Comparison of ENCODE assay signal across 4 fruit fly cellular contexts in the genomic region with DNA sequence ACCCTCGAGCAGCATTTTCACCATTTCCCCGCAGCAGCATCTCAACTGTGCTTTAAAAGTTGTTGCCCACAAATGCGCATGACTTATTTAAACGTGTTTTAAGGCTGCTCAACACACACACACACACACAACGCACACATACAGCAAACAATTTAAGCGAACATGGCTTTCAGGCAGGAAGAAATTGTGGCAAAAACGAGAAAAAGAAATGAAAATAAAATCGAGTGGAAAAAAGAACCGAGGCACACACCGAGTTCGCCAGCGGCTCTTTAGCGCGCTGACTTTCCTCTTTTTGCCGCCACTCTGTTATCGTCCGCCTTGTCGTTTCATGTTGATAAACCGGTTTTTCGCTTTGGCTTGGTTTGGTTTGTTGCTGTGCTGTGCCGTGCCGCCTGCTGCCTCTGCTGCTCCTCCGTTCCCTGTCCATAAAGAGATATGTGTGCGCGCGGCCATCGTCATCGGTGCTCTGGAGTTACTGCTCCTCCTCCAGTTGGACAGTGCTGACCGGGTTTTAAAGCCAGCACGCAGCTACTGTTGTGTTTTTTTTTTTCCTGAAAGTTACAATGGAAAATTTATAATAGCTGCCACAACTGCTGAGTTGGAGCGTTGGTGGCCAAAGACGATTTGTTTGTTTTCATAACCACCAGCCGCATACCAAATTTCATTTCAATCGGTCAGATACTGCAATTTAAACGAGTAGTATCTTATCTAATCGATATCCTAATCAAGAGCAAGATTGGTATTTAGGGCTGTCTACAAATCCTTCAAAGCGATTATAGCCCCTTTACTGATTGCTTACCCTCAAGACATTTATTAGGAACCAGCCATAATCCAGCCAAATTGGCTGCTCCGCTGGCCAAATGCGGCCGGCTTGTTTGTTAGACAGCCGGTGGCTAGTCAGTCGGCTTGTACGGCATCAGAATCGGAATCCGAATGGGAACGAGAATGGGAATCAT.
TF ChIP-seq lines count a peak whose summit lies in the region.

No protein-coding gene starts in this region.

TF ChIP-seq in whole organism, embryonic, 481 proteins besides CTCF, POLR2A, EP300 and RAD21 (continued from another document and continues in another):
- TF ChIP-seq CG3281 (GFP tag; optimal IDR thresholded peaks at IDR 0.05; lab: Kevin White, UChicago) (peak; percentile 16), onecut (GFP tag; IDR thresholded peaks at IDR 0.05; lab: Robert Waterston, UW) (0 out of 2 replicates have a peak, but pooled peaks have one; percentile 4), CG9215 (GFP tag; IDR thresholded peaks at IDR 0.05; lab: Robert Waterston, UW) (no peak), insv (GFP tag; optimal IDR thresholded peaks at IDR 0.05; lab: Kevin White, UChicago) (peak in 1 of 2 experiments; percentile 43), CG1233 (GFP tag; optimal IDR thresholded peaks at IDR 0.05; lab: Kevin White, UChicago) (peak; percentile 23), grn (GFP tag; optimal IDR thresholded peaks at IDR 0.05; lab: Kevin White, UChicago) (peak; percentile 88), grau (tag; optimal IDR thresholded peaks at IDR 0.05; lab: Kevin White, UChicago) (peak; percentile 5), CG34376 (GFP tag; optimal IDR thresholded peaks at IDR 0.05; lab: Kevin White, UChicago) (peak; percentile 34), B-H2 (GFP tag; optimal IDR thresholded peaks at IDR 0.05; lab: Kevin White, UChicago) (peak; percentile 6), Meics (GFP tag; optimal IDR thresholded peaks at IDR 0.05; lab: Kevin White, UChicago) (peak; percentile 5), dm (GFP tag; optimal IDR thresholded peaks at IDR 0.05; lab: Kevin White, UChicago) (no peak), pho (GFP tag; optimal IDR thresholded peaks at IDR 0.05; lab: Kevin White, UChicago) (peak; percentile 18), her (GFP tag; optimal IDR thresholded peaks at IDR 0.05; lab: Kevin White, UChicago) (no peak), Awh (GFP tag; IDR thresholded peaks at IDR 0.05; lab: Robert Waterston, UW) (0 out of 2 replicates have a peak, but pooled peaks have one; percentile 26), dpn (GFP tag; optimal IDR thresholded peaks at IDR 0.05; lab: Kevin White, UChicago) (peak in 1 of 2 experiments; percentile 12), CG3995 (GFP tag; optimal IDR thresholded peaks at IDR 0.05; lab: Kevin White, UChicago) (no peak), CG15514 (GFP tag; optimal IDR thresholded peaks at IDR 0.05; lab: Kevin White, UChicago) (peak; percentile 31), Deaf1 (tag; optimal IDR thresholded peaks at IDR 0.05; lab: Kevin White, UChicago) (peak; percentile 43), CG6254 (GFP tag; optimal IDR thresholded peaks at IDR 0.05; lab: Kevin White, UChicago) (no peak), Sry-β (GFP tag; optimal IDR thresholded peaks at IDR 0.05; lab: Kevin White, UChicago) (peak; percentile 91), ci (GFP tag; IDR thresholded peaks at IDR 0.05; lab: Robert Waterston, UW) (0 out of 3 replicates have a peak, but pooled peaks have one; percentile 16), CG2712 (tag; optimal IDR thresholded peaks at IDR 0.05; lab: Kevin White, UChicago) (peak; percentile 18), CG12155 (GFP tag; optimal IDR thresholded peaks at IDR 0.05; lab: Kevin White, UChicago) (peak; percentile 7), exex (tag; optimal IDR thresholded peaks at IDR 0.05; lab: Kevin White, UChicago) (peak; percentile 70), so (GFP tag; IDR thresholded peaks at IDR 0.05; lab: Robert Waterston, UW) (0 out of 3 replicates have a peak, but pooled peaks have one; percentile 7), Adf1 (GFP tag; IDR thresholded peaks at IDR 0.05; lab: Robert Waterston, UW) (peak; percentile 53), ewg (GFP tag; optimal IDR thresholded peaks at IDR 0.05; lab: Kevin White, UChicago) (peak; percentile 78), CG6272 (GFP tag; IDR thresholded peaks at IDR 0.05; lab: Robert Waterston, UW) (no peak), nerfin-1 (tag; optimal IDR thresholded peaks at IDR 0.05; lab: Kevin White, UChicago) (no peak)

TF ChIP-seq in whole organism, prepupa, 60 proteins besides CTCF, POLR2A, EP300 and RAD21 (continued from another document):
- TF ChIP-seq CG6854 (GFP tag; optimal IDR thresholded peaks at IDR 0.05; lab: Kevin White, UChicago) (no peak), Eip93F (GFP tag; optimal IDR thresholded peaks at IDR 0.05; lab: Kevin White, UChicago) (peak; percentile 18), CG8119 (GFP tag; IDR thresholded peaks at IDR 0.05; lab: Robert Waterston, UW) (peak; percentile 40; the same call in 2 of the 3 replicates), CG11762 (GFP tag; optimal IDR thresholded peaks at IDR 0.05; lab: Kevin White, UChicago; ENCODE audit: insufficient read depth) (no peak), cyc (GFP tag; optimal IDR thresholded peaks at IDR 0.05; lab: Kevin White, UChicago) (peak; percentile 4), vri (GFP tag; optimal IDR thresholded peaks at IDR 0.05; lab: Kevin White, UChicago) (peak; percentile 72), CG8319 (GFP tag; optimal IDR thresholded peaks at IDR 0.05; lab: Kevin White, UChicago) (no peak), topi (GFP tag; optimal IDR thresholded peaks at IDR 0.05; lab: Kevin White, UChicago) (peak; percentile 22), CG3032 (tag; optimal IDR thresholded peaks at IDR 0.05; lab: Kevin White, UChicago) (no peak), Ets96B (tag; optimal IDR thresholded peaks at IDR 0.05; lab: Kevin White, UChicago) (peak; percentile 14), CG6808 (GFP tag; optimal IDR thresholded peaks at IDR 0.05; lab: Kevin White, UChicago) (peak; percentile 42), Blimp-1 (GFP tag; optimal IDR thresholded peaks at IDR 0.05; lab: Kevin White, UChicago) (peak; percentile 32), CG15336 (GFP tag; IDR thresholded peaks at IDR 0.05; lab: Robert Waterston, UW) (peak; percentile 24; the same call in 1 of the 2 replicates), CG8632 (GFP tag; optimal IDR thresholded peaks at IDR 0.05; lab: Kevin White, UChicago) (no peak), eg (GFP tag; IDR thresholded peaks at IDR 0.05; lab: Robert Waterston, UW) (0 out of 3 replicates have a peak, but pooled peaks have one; percentile 5), svp (GFP tag; lab: Kevin White, UChicago) (no peak), Hr38 (GFP tag; optimal IDR thresholded peaks at IDR 0.05; lab: Kevin White, UChicago) (no peak), CG31627 (GFP tag; optimal IDR thresholded peaks at IDR 0.05; lab: Kevin White, UChicago) (no peak), acj6 (GFP tag; optimal IDR thresholded peaks at IDR 0.05; lab: Kevin White, UChicago) (no peak), CG10631 (GFP tag; optimal IDR thresholded peaks at IDR 0.05; lab: Kevin White, UChicago) (peak; percentile 74), Smox (GFP tag; optimal IDR thresholded peaks at IDR 0.05; lab: Kevin White, UChicago) (no peak), salr (GFP tag; optimal IDR thresholded peaks at IDR 0.05; lab: Kevin White, UChicago) (no peak), achi (GFP tag; optimal IDR thresholded peaks at IDR 0.05; lab: Kevin White, UChicago) (no peak), CG6792 (GFP tag; optimal IDR thresholded peaks at IDR 0.05; lab: Kevin White, UChicago) (no peak), Lpt (GFP tag; optimal IDR thresholded peaks at IDR 0.05; lab: Kevin White, UChicago) (peak; percentile 60), net (GFP tag; optimal IDR thresholded peaks at IDR 0.05; lab: Kevin White, UChicago) (peak; percentile 19), ss (GFP tag; optimal IDR thresholded peaks at IDR 0.05; lab: Kevin White, UChicago) (peak; percentile 51 to 70), Hr4 (GFP tag; optimal IDR thresholded peaks at IDR 0.05; lab: Kevin White, UChicago) (no peak), spab (GFP tag; optimal IDR thresholded peaks at IDR 0.05; lab: Kevin White, UChicago) (peak; percentile 47)

TF ChIP-seq in whole organism, pupa, 21 proteins besides CTCF, POLR2A, EP300 and RAD21 (continued from another document):
- peak; percentile 26 for TF ChIP-seq CG14655 (GFP tag; optimal IDR thresholded peaks at IDR 0.05; lab: Kevin White, UChicago)

TF ChIP-seq in whole organism, wandering third instar larva, 38 proteins besides CTCF, POLR2A, EP300 and RAD21 (continued from another document):
- TF ChIP-seq tai (GFP tag; optimal IDR thresholded peaks at IDR 0.05; lab: Kevin White, UChicago) (peak; percentile 9), h (GFP tag; optimal IDR thresholded peaks at IDR 0.05; lab: Kevin White, UChicago) (peak; percentile 42), Hnf4 (GFP tag; optimal IDR thresholded peaks at IDR 0.05; lab: Kevin White, UChicago) (peak; percentile 16), woc (GFP tag; optimal IDR thresholded peaks at IDR 0.05; lab: Kevin White, UChicago) (peak; percentile 87), brk (GFP tag; optimal IDR thresholded peaks at IDR 0.05; lab: Kevin White, UChicago) (peak; percentile 56), br (GFP tag; optimal IDR thresholded peaks at IDR 0.05; lab: Kevin White, UChicago) (peak; percentile 36), OdsH (GFP tag; optimal IDR thresholded peaks at IDR 0.05; lab: Kevin White, UChicago) (peak; percentile 11), foxo (GFP tag; optimal IDR thresholded peaks at IDR 0.05; lab: Kevin White, UChicago) (peak; percentile 22 to 72), Jra (GFP tag; optimal IDR thresholded peaks at IDR 0.05; lab: Kevin White, UChicago) (peak; percentile 25), Hr78 (GFP tag; optimal IDR thresholded peaks at IDR 0.05; lab: Kevin White, UChicago) (no peak)
